Fruit fly (Drosophila melanogaster): ENCODE results near the gene CG5693.

- no peak for TF ChIP-seq CG8159 (tag; optimal IDR thresholded peaks at IDR 0.05)
- no peak for TF ChIP-seq CG17806 (tag; optimal IDR thresholded peaks at IDR 0.05)
- TF ChIP-seq EcR (GFP tag; optimal IDR thresholded peaks at IDR 0.05): no peak
These were observed 4.9 kb downstream of the CG5693 start, which contains the start of gene elfless for dm6 chr2L:18011375-18011774.

Measured in whole organism, pupa.